Worm (Caenorhabditis elegans) whole organism, L4 larva: Measurements from ENCODE around the gene F58G6.7.

Experiments used
- F10B5.3 ChIP-seq: sonication (generic microtip); optimal IDR thresholded peaks from 2 replicates; lab custom pipeline; 2016; ENCODE audit warnings: mild to moderate bottlenecking, missing genetic modification characterization, missing compliant biosample characterization
- F26F4.8 ChIP-seq: fragments of 200-800 bp; sonication (Bioruptor generic); conservative IDR thresholded peaks from 2 replicates; pipeline ENCODE4 v1.3.6; 2022; ENCODE audit warnings: missing genetic modification characterization, missing compliant biosample characterization
- F37D6.2 ChIP-seq: sonication (generic microtip); optimal IDR thresholded peaks from 2 replicates; lab custom pipeline; 2016; ENCODE audit warnings: mild to moderate bottlenecking, missing genetic modification characterization, missing compliant biosample characterization
- F49E8.2 ChIP-seq: sonication (generic microtip); optimal IDR thresholded peaks from 2 replicates; lab custom pipeline; 2016; ENCODE audit warnings: missing compliant biosample characterization, mild to moderate bottlenecking, missing genetic modification characterization, borderline replicate concordance
- R02D3.7 ChIP-seq: fragments of 150-350 bp; sonication (generic microtip); optimal IDR thresholded peaks from 3 replicates; lab custom pipeline; 2014; ENCODE audit warnings: missing biosample characterization, missing genetic modification characterization
- Y105C5A.15 ChIP-seq: fragments of 200-800 bp; sonication (Bioruptor generic); IDR thresholded peaks from 2 replicates; pipeline ENCODE4 v1.3.6; 2022; ENCODE audit warnings: missing genetic modification characterization, missing compliant biosample characterization
- Y75B8A.6 ChIP-seq: fragments of 200-800 bp; sonication (Bioruptor generic); IDR thresholded peaks from 2 replicates; pipeline ENCODE4 v1.3.6; 2022; ENCODE audit warnings: missing genetic modification reagents, missing genetic modification characterization, missing compliant biosample characterization
- ama-1 ChIP-seq: fragments of 150-350 bp; optimal IDR thresholded peaks from 2 replicates; lab custom pipeline; 2014; ENCODE audit warnings: inconsistent platforms, mixed read lengths
- arid-1 ChIP-seq: fragments of 200-800 bp; sonication (Bioruptor generic); conservative IDR thresholded peaks from 2 replicates; pipeline ENCODE4 v1.3.6; 2022; ENCODE audit warnings: missing genetic modification reagents, missing genetic modification characterization, missing compliant biosample characterization
- ceh-28 ChIP-seq: fragments of 150-350 bp; optimal IDR thresholded peaks from 2 replicates; lab custom pipeline; 2014; ENCODE audit warnings: missing biosample characterization, missing genetic modification reagents, missing genetic modification characterization
- ceh-32 ChIP-seq: sonication (generic microtip); optimal IDR thresholded peaks from 2 replicates; lab custom pipeline; 2016; ENCODE audit warnings: mild to moderate bottlenecking, missing genetic modification characterization, missing compliant biosample characterization; ENCODE audit not compliant: poor library complexity
- ceh-62 ChIP-seq: sonication (generic microtip); optimal IDR thresholded peaks from 2 replicates; lab custom pipeline; 2017; ENCODE audit warnings: missing biosample characterization, missing genetic modification characterization
- ceh-82 ChIP-seq: sonication (generic microtip); optimal IDR thresholded peaks from 2 replicates; lab custom pipeline; 2017; ENCODE audit warnings: missing biosample characterization, missing genetic modification characterization
- ces-1 ChIP-seq: fragments of 150-350 bp; sonication (generic microtip); optimal IDR thresholded peaks from 4 replicates; lab custom pipeline; 2014; ENCODE audit warnings: missing biosample characterization, missing genetic modification reagents, missing genetic modification characterization
- cey-2 ChIP-seq: sonication (generic microtip); optimal IDR thresholded peaks from 3 replicates; lab custom pipeline; 2017; ENCODE audit warnings: missing genetic modification characterization, mild to moderate bottlenecking, missing compliant biosample characterization, antibody characterized with exemption, borderline replicate concordance; ENCODE audit not compliant: insufficient read depth
- ctbp-1 ChIP-seq: fragments of 200-800 bp; sonication (Bioruptor generic); IDR thresholded peaks from 2 replicates; pipeline ENCODE4 v1.3.6; 2022; ENCODE audit warnings: missing genetic modification reagents, missing genetic modification characterization, missing compliant biosample characterization
- daf-12 ChIP-seq: fragments of 150-350 bp; optimal IDR thresholded peaks from 2 replicates; lab custom pipeline; 2014; ENCODE audit warnings: missing biosample characterization, missing genetic modification reagents, missing genetic modification characterization
- daf-19 ChIP-seq: fragments of 200-800 bp; sonication (Bioruptor generic); conservative IDR thresholded peaks from 2 replicates; pipeline ENCODE4 v1.3.6; 2022; ENCODE audit warnings: missing genetic modification characterization, missing compliant biosample characterization
- daf-8 ChIP-seq: fragments of 200-800 bp; sonication (Bioruptor generic); IDR thresholded peaks from 2 replicates; pipeline ENCODE4 v1.3.6; 2022; ENCODE audit warnings: missing genetic modification characterization, missing compliant biosample characterization
- dmd-8 ChIP-seq: fragments of 200-800 bp; sonication (Bioruptor generic); IDR thresholded peaks from 2 replicates; pipeline ENCODE4 v1.3.6; 2022; ENCODE audit warnings: missing genetic modification characterization, missing compliant biosample characterization
- dmd-9 ChIP-seq: fragments of 200-800 bp; sonication (Bioruptor generic); IDR thresholded peaks from 2 replicates; pipeline ENCODE4 v1.3.6; 2022; ENCODE audit warnings: missing genetic modification reagents, missing genetic modification characterization, missing compliant biosample characterization
- dpl-1 ChIP-seq: fragments of 150-350 bp; optimal IDR thresholded peaks from 2 replicates; lab custom pipeline; 2014; ENCODE audit warnings: missing biosample characterization, missing genetic modification reagents, missing genetic modification characterization
- duxl-1 ChIP-seq: sonication (generic microtip); optimal IDR thresholded peaks from 2 replicates; lab custom pipeline; 2016; ENCODE audit warnings: mild to moderate bottlenecking, missing genetic modification characterization, moderate library complexity, missing compliant biosample characterization; ENCODE audit not compliant: poor library complexity
- egl-43 ChIP-seq: fragments of 200-800 bp; sonication (Bioruptor generic); IDR thresholded peaks from 2 replicates; pipeline ENCODE4 v1.3.6; 2022; ENCODE audit warnings: missing genetic modification reagents, missing genetic modification characterization, missing compliant biosample characterization
- gei-8 ChIP-seq: fragments of 200-800 bp; sonication (Bioruptor generic); optimal IDR thresholded peaks from 2 replicates; lab custom pipeline; 2018; ENCODE audit warnings: mild to moderate bottlenecking, missing genetic modification characterization, missing compliant biosample characterization
- hif-1 ChIP-seq, 2 experiments: sonication (generic microtip); optimal IDR thresholded peaks; 2 replicates each; lab custom pipeline; 2016 to 2017; ENCODE audit warnings: missing compliant biosample characterization in 2 of 2, missing genetic modification characterization in 2 of 2, missing genetic modification reagents in 2 of 2, missing genotype in 2 of 2, mild to moderate bottlenecking in 1 of 2
- hlh-30 ChIP-seq: sonication (generic microtip); optimal IDR thresholded peaks from 2 replicates; lab custom pipeline; 2017; ENCODE audit warnings: antibody characterized with exemption, mild to moderate bottlenecking, missing genetic modification characterization, missing compliant biosample characterization; ENCODE audit not compliant: insufficient read depth
- hmg-1.1 ChIP-seq: fragments of 200-800 bp; sonication (Bioruptor generic); IDR thresholded peaks from 2 replicates; pipeline ENCODE4 v1.3.6; 2022; ENCODE audit warnings: missing genetic modification reagents, missing genetic modification characterization, missing compliant biosample characterization
- lin-29 ChIP-seq: fragments of 200-800 bp; sonication (Bioruptor generic); IDR thresholded peaks from 2 replicates; pipeline ENCODE4 v1.3.6; 2022; ENCODE audit warnings: missing genetic modification reagents, missing genetic modification characterization, missing compliant biosample characterization
- lin-39 ChIP-seq: fragments of 150-350 bp; optimal IDR thresholded peaks from 2 replicates; lab custom pipeline; 2014; ENCODE audit warnings: missing biosample characterization, missing genetic modification reagents, missing genetic modification characterization
- madf-5 ChIP-seq, 2 experiments: fragments of 200-800 bp; sonication (Bioruptor generic); IDR thresholded peaks; 2 replicates each; pipeline ENCODE4 v1.3.6; 2022; ENCODE audit warnings: missing compliant biosample characterization in 2 of 2, missing genetic modification characterization in 2 of 2
- madf-9 ChIP-seq: fragments of 200-800 bp; sonication (Bioruptor generic); conservative IDR thresholded peaks from 2 replicates; pipeline ENCODE4 v1.3.6; 2022; ENCODE audit warnings: missing genetic modification reagents, missing genetic modification characterization, missing compliant biosample characterization
- mdl-1 ChIP-seq, 2 experiments: fragments of 150-350 bp in 1 of 2; sonication (generic microtip) in 1 of 2; optimal IDR thresholded peaks; 2 replicates each; lab custom pipeline; 2014 to 2017; ENCODE audit warnings: missing biosample characterization in 2 of 2, missing genetic modification characterization in 2 of 2
- mdt-29 ChIP-seq: fragments of 200-800 bp; sonication (Bioruptor generic); IDR thresholded peaks from 2 replicates; pipeline ENCODE4 v1.3.6; 2022; ENCODE audit warnings: missing genetic modification reagents, missing genetic modification characterization, missing compliant biosample characterization
- mep-1 ChIP-seq: fragments of 150-350 bp; sonication (generic microtip); optimal IDR thresholded peaks from 3 replicates; lab custom pipeline; 2014; ENCODE audit warnings: missing biosample characterization, missing genetic modification characterization
- nhr-10 ChIP-seq: fragments of 150-350 bp; optimal IDR thresholded peaks from 2 replicates; lab custom pipeline; 2014; ENCODE audit warnings: missing biosample characterization, missing genetic modification characterization
- nhr-102 ChIP-seq: sonication (generic microtip); optimal IDR thresholded peaks from 2 replicates; lab custom pipeline; 2016; ENCODE audit warnings: mild to moderate bottlenecking, missing genetic modification characterization, moderate library complexity, missing compliant biosample characterization
- nhr-11 ChIP-seq: fragments of 150-350 bp; optimal IDR thresholded peaks from 2 replicates; lab custom pipeline; 2014; ENCODE audit warnings: missing biosample characterization, missing genetic modification characterization
- nhr-28 ChIP-seq: fragments of 150-350 bp; optimal IDR thresholded peaks from 2 replicates; lab custom pipeline; 2014; ENCODE audit warnings: missing biosample characterization, missing genetic modification characterization
- nhr-41 ChIP-seq: fragments of 200-800 bp; sonication (Bioruptor generic); IDR thresholded peaks from 2 replicates; pipeline ENCODE4 v1.3.6; 2022; ENCODE audit warnings: missing genetic modification reagents, missing genetic modification characterization, missing compliant biosample characterization
- nhr-42 ChIP-seq: fragments of 200-800 bp; sonication (Bioruptor generic); IDR thresholded peaks from 2 replicates; pipeline ENCODE4 v1.3.6; 2022; ENCODE audit warnings: missing genetic modification characterization, missing compliant biosample characterization
- pqm-1 ChIP-seq: sonication (generic microtip); optimal IDR thresholded peaks from 2 replicates; lab custom pipeline; 2017; ENCODE audit warnings: missing biosample characterization, missing genetic modification characterization
- set-16 ChIP-seq: fragments of 200-800 bp; sonication (Bioruptor generic); IDR thresholded peaks from 2 replicates; pipeline ENCODE4 v1.3.6; 2022; ENCODE audit warnings: missing genetic modification reagents, missing genetic modification characterization, missing compliant biosample characterization
- spr-1 ChIP-seq: sonication (generic microtip); optimal IDR thresholded peaks from 2 replicates; lab custom pipeline; 2016; ENCODE audit warnings: mild to moderate bottlenecking, missing genetic modification characterization, missing compliant biosample characterization
- spr-3 ChIP-seq: fragments of 200-800 bp; sonication (Bioruptor generic); optimal IDR thresholded peaks from 2 replicates; lab custom pipeline; 2018; ENCODE audit warnings: mild to moderate bottlenecking, missing genetic modification characterization, missing compliant biosample characterization
- tra-1 ChIP-seq: fragments of 200-800 bp; sonication (Bioruptor generic); IDR thresholded peaks from 2 replicates; pipeline ENCODE4 v1.3.6; 2022; ENCODE audit warnings: missing genetic modification reagents, missing genetic modification characterization, missing compliant biosample characterization
- unc-130 ChIP-seq: sonication (generic microtip); optimal IDR thresholded peaks from 2 replicates; lab custom pipeline; 2016; ENCODE audit warnings: missing genetic modification reagents, missing genetic modification characterization, missing compliant biosample characterization
- zfp-2 ChIP-seq: sonication (generic microtip); optimal IDR thresholded peaks from 2 replicates; lab custom pipeline; 2016; ENCODE audit warnings: mild to moderate bottlenecking, missing genetic modification characterization, missing compliant biosample characterization
- zfp-3 ChIP-seq: fragments of 200-800 bp; sonication (Bioruptor generic); conservative IDR thresholded peaks from 2 replicates; pipeline ENCODE4 v1.3.6; 2022; ENCODE audit warnings: missing genetic modification reagents, missing genetic modification characterization, missing compliant biosample characterization
- zip-11 ChIP-seq: fragments of 200-800 bp; sonication (Bioruptor generic); IDR thresholded peaks from 2 replicates; pipeline ENCODE4 v1.3.6; 2022; ENCODE audit warnings: missing genetic modification characterization, missing compliant biosample characterization
- ztf-11 ChIP-seq: fragments of 150-350 bp; optimal IDR thresholded peaks from 2 replicates; lab custom pipeline; 2014; ENCODE audit warnings: missing biosample characterization, missing genetic modification characterization
- ztf-7 ChIP-seq: fragments of 150-350 bp; optimal IDR thresholded peaks from 2 replicates; lab custom pipeline; 2014; ENCODE audit warnings: missing biosample characterization, missing genetic modification characterization

Gene F58G6.7

DNA sequence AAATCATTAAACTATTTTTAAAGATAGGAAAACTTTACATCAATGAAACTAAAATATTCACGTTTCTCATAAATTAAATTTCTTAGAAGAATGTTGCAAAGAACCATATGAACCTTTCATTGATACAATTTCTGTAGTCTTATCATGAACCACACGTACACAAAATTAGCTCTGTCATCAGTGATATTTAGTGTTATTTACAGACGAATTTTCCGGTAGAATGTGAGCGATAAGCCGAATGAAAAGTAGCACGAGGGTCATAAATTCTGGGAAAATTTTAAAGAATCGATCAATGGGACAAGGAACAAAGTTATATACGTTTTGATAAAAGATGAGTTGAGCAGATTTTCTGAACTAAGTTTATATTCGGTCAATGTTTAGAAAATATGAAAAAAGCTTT lies 22.4 kb downstream of the F58G6.7 start (continued):
- no peak for TF ChIP-seq R02D3.7 (tag; lab: Kevin White, UChicago)
- no peak for TF ChIP-seq nhr-42 (GFP tag; lab: Robert Waterston, UW)
- TF ChIP-seq pqm-1 (tag; lab: Kevin White, UChicago): peak; percentile 47
- no peak for TF ChIP-seq F26F4.8 (GFP tag; lab: Robert Waterston, UW)
- no peak for TF ChIP-seq mdt-29 (GFP tag; lab: Robert Waterston, UW)
- no peak for TF ChIP-seq nhr-11
- no peak for TF ChIP-seq lin-39
- TF ChIP-seq dpl-1: no peak
- no peak for TF ChIP-seq dmd-9
- TF ChIP-seq Y105C5A.15 (GFP tag; lab: Robert Waterston, UW): no peak
- peak; percentile 81 for TF ChIP-seq nhr-10 (tag; lab: Kevin White, UChicago)
- no peak for TF ChIP-seq spr-3
- TF ChIP-seq dmd-8 (GFP tag; lab: Robert Waterston, UW): no peak
- no peak for TF ChIP-seq madf-9 (GFP tag; lab: Robert Waterston, UW)
- no peak for TF ChIP-seq unc-130 (GFP tag; lab: Kevin White, UChicago)
- no peak for TF ChIP-seq ama-1 (lab: Kevin White, UChicago)
- no peak for TF ChIP-seq daf-8 (GFP tag; lab: Robert Waterston, UW)
- peak; percentile 58 for TF ChIP-seq hlh-30 (tag; lab: Kevin White, UChicago)
- no peak for TF ChIP-seq spr-1 (tag; lab: Kevin White, UChicago)
- no peak for TF ChIP-seq duxl-1 (tag; lab: Kevin White, UChicago)
- no peak for TF ChIP-seq zfp-3 (GFP tag; lab: Robert Waterston, UW)
- TF ChIP-seq ceh-32 (tag; lab: Kevin White, UChicago): no peak
- TF ChIP-seq cey-2 (tag; lab: Kevin White, UChicago): no peak
- no peak for TF ChIP-seq ceh-28 (tag; lab: Kevin White, UChicago)
- no peak for TF ChIP-seq ces-1 (GFP tag; lab: Kevin White, UChicago)
- no peak for TF ChIP-seq daf-12 (tag; lab: Kevin White, UChicago)
- TF ChIP-seq hif-1 (tag; optimal IDR thresholded peaks at IDR 0.05; lab: Kevin White, UChicago): peak in 1 of 2 experiments; percentile 35
- no peak for TF ChIP-seq ctbp-1 (GFP tag; lab: Robert Waterston, UW)
- no peak for TF ChIP-seq F10B5.3 (tag; lab: Kevin White, UChicago)
- TF ChIP-seq nhr-28 (tag; lab: Kevin White, UChicago): peak; percentile 95
- TF ChIP-seq madf-5 (GFP tag; IDR thresholded peaks at IDR 0.05; lab: Robert Waterston, UW): no peak
- no peak for TF ChIP-seq ztf-11
- no peak for TF ChIP-seq ceh-82 (tag; lab: Kevin White, UChicago)
- no peak for TF ChIP-seq tra-1
- TF ChIP-seq Y75B8A.6 (GFP tag; lab: Robert Waterston, UW): no peak
- TF ChIP-seq ztf-7 (tag; lab: Kevin White, UChicago): no peak
- TF ChIP-seq egl-43 (GFP tag; lab: Robert Waterston, UW): no peak
- TF ChIP-seq F37D6.2 (tag; lab: Kevin White, UChicago): no peak
- TF ChIP-seq zfp-2 (tag; lab: Kevin White, UChicago): no peak
- TF ChIP-seq F49E8.2: no peak
- TF ChIP-seq arid-1 (GFP tag; lab: Robert Waterston, UW): no peak
- TF ChIP-seq mdl-1 (tag; optimal IDR thresholded peaks at IDR 0.05; lab: Kevin White, UChicago): peak in 1 of 2 experiments; percentile 70
- no peak for TF ChIP-seq lin-29 (GFP tag; lab: Robert Waterston, UW)
- TF ChIP-seq hmg-1.1: no peak
- no peak for TF ChIP-seq set-16 (GFP tag; lab: Robert Waterston, UW)
- TF ChIP-seq ceh-62: no peak
- TF ChIP-seq zip-11 (GFP tag; lab: Robert Waterston, UW): no peak
- peak; percentile 23 for TF ChIP-seq nhr-102 (tag; lab: Kevin White, UChicago)
- peak; percentile 45 for TF ChIP-seq mep-1
- TF ChIP-seq gei-8 (GFP tag; lab: Kevin White, UChicago): no peak
- TF ChIP-seq nhr-41 (GFP tag; lab: Robert Waterston, UW): no peak
- TF ChIP-seq daf-19 (GFP tag; lab: Robert Waterston, UW): no peak
